Fruit fly (Drosophila melanogaster) whole organism, adult: ENCODE measurements around the gene CG33096.
A peak's percentile ranks its signal among the peaks of the same experiment; 100 is the strongest.

Experiments
- CG11617 ChIP-seq: fragments of 200-800 bp; sonication (Bioruptor generic); optimal IDR thresholded peaks from 2 replicates; lab custom pipeline; 2017; ENCODE audit warnings: mild to moderate bottlenecking, missing biosample characterization, missing genetic modification reagents, missing genetic modification characterization
- CG12768 ChIP-seq: fragments of 200-800 bp; sonication (Bioruptor generic); optimal IDR thresholded peaks from 2 replicates; lab custom pipeline; 2017; ENCODE audit warnings: missing biosample characterization, missing genetic modification characterization, mild to moderate bottlenecking, moderate library complexity, missing genetic modification reagents
- CG14711 ChIP-seq: fragments of 200-800 bp; sonication (Bioruptor generic); optimal IDR thresholded peaks from 2 replicates; lab custom pipeline; 2018; ENCODE audit warnings: missing biosample characterization, mild to moderate bottlenecking, missing genetic modification characterization, moderate library complexity
- CG1620 ChIP-seq: fragments of 200-800 bp; sonication (Bioruptor generic); optimal IDR thresholded peaks from 2 replicates; lab custom pipeline; 2016; ENCODE audit warnings: missing biosample characterization, missing genetic modification characterization
- CG33017 ChIP-seq: fragments of 200-800 bp; sonication (Bioruptor generic); optimal IDR thresholded peaks from 2 replicates; lab custom pipeline; 2018; ENCODE audit warnings: missing biosample characterization, mild to moderate bottlenecking, missing genetic modification characterization, moderate library complexity
- CG5204 ChIP-seq: fragments of 200-800 bp; sonication (Bioruptor generic); optimal IDR thresholded peaks from 2 replicates; lab custom pipeline; 2016; ENCODE audit warnings: missing biosample characterization, missing genetic modification characterization
- CG7045 ChIP-seq: fragments of 200-800 bp; sonication (Bioruptor generic); optimal IDR thresholded peaks from 2 replicates; lab custom pipeline; 2017; ENCODE audit warnings: missing biosample characterization, mild to moderate bottlenecking, missing genetic modification characterization
- CG7101 ChIP-seq: fragments of 200-800 bp; sonication (Bioruptor generic); optimal IDR thresholded peaks from 2 replicates; lab custom pipeline; 2018; ENCODE audit warnings: missing biosample characterization, mild to moderate bottlenecking, missing genetic modification characterization, moderate library complexity
- Clk ChIP-seq: fragments of 200-800 bp; sonication (Bioruptor generic); optimal IDR thresholded peaks from 2 replicates; lab custom pipeline; 2017; ENCODE audit warnings: missing biosample characterization, missing genetic modification characterization
- Crg-1 ChIP-seq: fragments of 200-800 bp; sonication (Bioruptor generic); optimal IDR thresholded peaks from 2 replicates; lab custom pipeline; 2016; ENCODE audit warnings: missing biosample characterization, missing genetic modification characterization
- Hr96 ChIP-seq: fragments of 200-800 bp; sonication (Bioruptor generic); optimal IDR thresholded peaks from 2 replicates; lab custom pipeline; 2016; ENCODE audit warnings: missing biosample characterization, missing genetic modification characterization
- Mnt ChIP-seq: fragments of 200-800 bp; sonication (Bioruptor generic); optimal IDR thresholded peaks from 2 replicates; lab custom pipeline; 2016; ENCODE audit warnings: missing biosample characterization, mild to moderate bottlenecking, missing genetic modification characterization
- bab1 ChIP-seq: fragments of 200-800 bp; sonication (Bioruptor generic); optimal IDR thresholded peaks from 3 replicates; lab custom pipeline; 2019; ENCODE audit warnings: missing biosample characterization, mild to moderate bottlenecking, missing genetic modification characterization, moderate library complexity
- cic ChIP-seq: fragments of 200-800 bp; sonication (Bioruptor generic); optimal IDR thresholded peaks from 2 replicates; lab custom pipeline; 2017; ENCODE audit warnings: missing biosample characterization, mild to moderate bottlenecking, missing genetic modification characterization, moderate library complexity
- cnc ChIP-seq, 2 experiments: fragments of >200 bp; optimal IDR thresholded peaks; 2 replicates each; lab custom pipeline; 2017
- kay ChIP-seq: fragments of 200-800 bp; sonication (Bioruptor generic); peaks from one replicate; lab custom pipeline; 2016; ENCODE audit warnings: missing biosample characterization, missing genetic modification characterization, borderline replicate concordance
- ovo ChIP-seq: fragments of 200-800 bp; sonication (Bioruptor generic); optimal IDR thresholded peaks from 2 replicates; lab custom pipeline; 2016; ENCODE audit warnings: missing biosample characterization, missing genetic modification characterization
- pad ChIP-seq: fragments of 200-800 bp; sonication (Bioruptor generic); optimal IDR thresholded peaks from 3 replicates; lab custom pipeline; 2017; ENCODE audit warnings: missing biosample characterization, missing genetic modification characterization, mild to moderate bottlenecking, moderate library complexity, missing genetic modification reagents
- tj ChIP-seq: fragments of 200-800 bp; sonication (Bioruptor generic); optimal IDR thresholded peaks from 3 replicates; lab custom pipeline; 2017; ENCODE audit warnings: missing biosample characterization, mild to moderate bottlenecking, missing genetic modification characterization, moderate library complexity
- toe ChIP-seq: fragments of 200-800 bp; sonication (Bioruptor generic); optimal IDR thresholded peaks from 2 replicates; lab custom pipeline; 2016; ENCODE audit warnings: missing biosample characterization, missing genetic modification characterization

The CG33096 gene

DNA sequence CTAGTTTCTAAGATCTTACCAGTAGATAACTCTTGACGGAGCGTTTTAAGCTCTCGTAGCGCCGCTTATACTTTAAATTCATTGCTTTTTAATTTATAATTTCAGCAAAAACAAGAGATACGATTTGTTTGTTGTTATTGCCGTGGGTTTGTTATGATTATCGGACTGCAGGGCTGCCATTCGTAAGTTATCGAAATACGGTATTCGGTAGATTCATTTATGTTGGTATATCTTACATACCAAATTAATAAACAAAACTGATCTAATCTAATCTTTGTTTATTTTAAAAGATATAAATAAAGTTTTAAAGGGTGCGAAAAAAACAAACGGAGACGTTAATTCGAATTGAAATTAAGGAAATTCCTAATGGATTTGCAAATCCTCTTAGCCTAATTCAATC lies 41.5 kb upstream of the CG33096 start, which contains the start of the genes CG31111 and stac:
CG31111 (minus strand) TSS at position 162 of the 400 bp plus-strand sequence.
stac (plus strand) TSS at position 271 of the 400 bp plus-strand sequence.
- TF ChIP-seq CG7101 (tag; lab: Kevin White, UChicago) (peak; percentile 12), Clk (GFP tag; lab: Kevin White, UChicago) (no peak), bab1 (GFP tag; lab: Kevin White, UChicago) (no peak), cic (GFP tag; lab: Kevin White, UChicago) (no peak), CG12768 (GFP tag; lab: Kevin White, UChicago) (no peak), CG14711 (peak; percentile 9), ovo (GFP tag; lab: Kevin White, UChicago) (no peak), pad (GFP tag; lab: Kevin White, UChicago) (no peak), Mnt (GFP tag; lab: Kevin White, UChicago) (peak; percentile 6), Crg-1 (GFP tag; lab: Kevin White, UChicago) (no peak), CG7045 (GFP tag; lab: Kevin White, UChicago) (no peak), tj (GFP tag; lab: Kevin White, UChicago) (no peak), CG5204 (GFP tag; lab: Kevin White, UChicago) (no peak), CG1620 (no peak), CG33017 (tag; lab: Kevin White, UChicago) (peak; percentile 32), cnc (optimal IDR thresholded peaks at IDR 0.05; lab: Kevin White, UChicago) (no peak), toe (GFP tag; lab: Kevin White, UChicago) (no peak), CG11617 (peak; percentile 35), Hr96 (GFP tag; lab: Kevin White, UChicago) (no peak), kay (GFP tag; lab: Kevin White, UChicago) (peak; percentile 89)

DNA sequence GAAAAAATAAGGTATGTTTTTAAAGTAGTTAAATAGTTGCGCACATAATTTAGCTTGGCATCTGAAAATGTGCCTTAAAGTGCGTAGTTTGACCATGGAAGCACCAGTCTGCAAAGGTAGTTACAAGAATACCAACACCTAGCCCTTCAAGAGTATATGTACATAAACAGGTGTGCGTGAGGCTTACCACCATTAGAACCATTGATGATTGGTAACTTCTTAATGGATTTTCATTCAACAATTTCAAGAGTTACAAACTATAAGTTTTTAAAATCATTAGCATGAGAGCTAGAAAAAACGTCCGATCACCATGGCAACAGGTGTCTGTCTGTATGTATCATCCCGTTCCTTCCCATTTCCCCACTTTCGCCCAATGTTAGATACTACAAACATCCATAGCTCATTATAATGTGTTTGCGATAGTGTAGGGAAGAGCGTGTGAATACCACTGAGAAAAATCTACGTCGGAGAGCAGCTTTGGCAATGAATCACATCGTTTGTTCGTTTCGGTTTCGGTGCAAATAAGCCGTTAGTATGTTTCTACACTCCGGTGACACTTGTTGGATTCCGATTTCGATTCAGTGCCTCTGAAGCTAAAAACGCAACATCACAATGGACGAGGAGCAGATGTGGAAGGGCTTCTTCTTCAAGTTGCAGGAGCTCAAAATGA lies 40.8 kb upstream of the CG33096 start:
- TF ChIP-seq Hr96 (GFP tag; lab: Kevin White, UChicago) = no peak
- TF ChIP-seq cic (GFP tag; lab: Kevin White, UChicago) = peak; percentile 56
- no peak for TF ChIP-seq CG7101 (tag; lab: Kevin White, UChicago)
- TF ChIP-seq ovo (GFP tag; lab: Kevin White, UChicago) = peak; percentile 86
- TF ChIP-seq Clk (GFP tag; lab: Kevin White, UChicago) = no peak
- TF ChIP-seq cnc (optimal IDR thresholded peaks at IDR 0.05; lab: Kevin White, UChicago) = no peak
- TF ChIP-seq toe (GFP tag; lab: Kevin White, UChicago) = no peak
- TF ChIP-seq CG1620 = no peak
- TF ChIP-seq CG33017 (tag; lab: Kevin White, UChicago) = no peak
- TF ChIP-seq pad (GFP tag; lab: Kevin White, UChicago) = peak; percentile 93
- no peak for TF ChIP-seq CG11617
- TF ChIP-seq kay (GFP tag; lab: Kevin White, UChicago) = peak; percentile 86
- peak; percentile 8 for TF ChIP-seq CG12768 (GFP tag; lab: Kevin White, UChicago)

dm6 chr3R:25060462-25060861 lies 37.0 kb upstream of the CG33096 start:
- TF ChIP-seq cic (GFP tag; lab: Kevin White, UChicago) = no peak
- peak; percentile 7 for TF ChIP-seq kay (GFP tag; lab: Kevin White, UChicago)
- TF ChIP-seq ovo (GFP tag; lab: Kevin White, UChicago) = no peak
- no peak for TF ChIP-seq Hr96 (GFP tag; lab: Kevin White, UChicago)

dm6 chr3R:25064907-25065841 lies 32.3 kb upstream of the CG33096 start, which contains the start of the genes veli and PQBP1:
TSS of gene veli (minus strand) at chr3R:25065591.
TSS of gene PQBP1 (plus strand) at chr3R:25065791.
- TF ChIP-seq kay (GFP tag; lab: Kevin White, UChicago) = no peak
- peak; percentile 18 for TF ChIP-seq CG14711

- TF ChIP-seq bab1 (GFP tag; lab: Kevin White, UChicago) (no peak), Mnt (GFP tag; lab: Kevin White, UChicago) (no peak), pad (GFP tag; lab: Kevin White, UChicago) (no peak), CG7045 (GFP tag; lab: Kevin White, UChicago) (no peak), cic (GFP tag; lab: Kevin White, UChicago) (no peak), kay (GFP tag; lab: Kevin White, UChicago) (no peak), CG12768 (GFP tag; lab: Kevin White, UChicago) (no peak), Hr96 (GFP tag; lab: Kevin White, UChicago) (no peak), CG14711 (no peak), toe (GFP tag; lab: Kevin White, UChicago) (no peak), CG5204 (GFP tag; lab: Kevin White, UChicago) (no peak), cnc (optimal IDR thresholded peaks at IDR 0.05; lab: Kevin White, UChicago) (no peak), Crg-1 (GFP tag; lab: Kevin White, UChicago) (no peak), ovo (GFP tag; lab: Kevin White, UChicago) (no peak), CG1620 (no peak)
Observed at dm6 chr3R:25066856-25067255, 30.6 kb upstream of the CG33096 start.
